Worm (Caenorhabditis elegans) whole organism, young adult: ENCODE results near the gene ubc-19.

Source experiments
- C06A6.2 ChIP-seq: fragments of 200-800 bp; sonication (Bioruptor generic); conservative IDR thresholded peaks from 2 replicates; pipeline ENCODE4 v1.3.6; 2022; ENCODE audit warnings: missing genetic modification characterization, missing compliant biosample characterization
- F39B2.1 ChIP-seq: fragments of 200-800 bp; sonication (Bioruptor generic); IDR thresholded peaks from 2 replicates; pipeline ENCODE4 v1.3.6; 2022; ENCODE audit warnings: missing genetic modification reagents, missing genetic modification characterization, missing compliant biosample characterization
- T07F8.4 ChIP-seq: sonication (generic microtip); optimal IDR thresholded peaks from 2 replicates; lab custom pipeline; 2016; ENCODE audit warnings: mild to moderate bottlenecking, missing genetic modification characterization, moderate library complexity, missing compliant biosample characterization
- ZK185.1 ChIP-seq: sonication (generic microtip); optimal IDR thresholded peaks from 2 replicates; lab custom pipeline; 2016; ENCODE audit warnings: mild to moderate bottlenecking, missing genetic modification characterization, missing compliant biosample characterization; ENCODE audit not compliant: poor library complexity, severe bottlenecking
- ama-1 ChIP-seq, 3 experiments: fragments of 150-350 bp in 1 of 3; sonication (generic microtip) in 2 of 3; optimal IDR thresholded peaks; 2 replicates each; lab custom pipeline; 2014 to 2018; ENCODE audit warnings: missing biosample characterization in 2 of 3, missing genetic modification characterization in 2 of 3, missing genetic modification reagents in 2 of 3
- cebp-2 ChIP-seq: fragments of 200-800 bp; sonication (Bioruptor generic); IDR thresholded peaks from 2 replicates; pipeline ENCODE4 v1.3.6; 2022; ENCODE audit warnings: missing genetic modification characterization, missing compliant biosample characterization
- dpl-1 ChIP-seq: fragments of 150-350 bp; optimal IDR thresholded peaks from 2 replicates; lab custom pipeline; 2014; ENCODE audit warnings: missing biosample characterization, missing genetic modification reagents, missing genetic modification characterization
- egl-18 ChIP-seq: fragments of 200-800 bp; sonication (Bioruptor generic); IDR thresholded peaks from 2 replicates; pipeline ENCODE4 v1.3.6; 2022; ENCODE audit warnings: missing genetic modification reagents, missing genetic modification characterization, missing compliant biosample characterization
- madf-8 ChIP-seq: fragments of 200-800 bp; sonication (Bioruptor generic); conservative IDR thresholded peaks from 2 replicates; pipeline ENCODE4 v1.3.6; 2022; ENCODE audit warnings: missing genetic modification reagents, missing genetic modification characterization, missing compliant biosample characterization
- nfyb-1 ChIP-seq: fragments of 200-800 bp; sonication (Bioruptor generic); IDR thresholded peaks from 2 replicates; pipeline ENCODE4 v1.3.6; 2022; ENCODE audit warnings: missing genetic modification reagents, missing genetic modification characterization, missing compliant biosample characterization
- nhr-120 ChIP-seq: fragments of 200-800 bp; sonication (Bioruptor generic); IDR thresholded peaks from 2 replicates; pipeline ENCODE4 v1.3.6; 2022; ENCODE audit warnings: missing genetic modification characterization, missing compliant biosample characterization

DNA sequence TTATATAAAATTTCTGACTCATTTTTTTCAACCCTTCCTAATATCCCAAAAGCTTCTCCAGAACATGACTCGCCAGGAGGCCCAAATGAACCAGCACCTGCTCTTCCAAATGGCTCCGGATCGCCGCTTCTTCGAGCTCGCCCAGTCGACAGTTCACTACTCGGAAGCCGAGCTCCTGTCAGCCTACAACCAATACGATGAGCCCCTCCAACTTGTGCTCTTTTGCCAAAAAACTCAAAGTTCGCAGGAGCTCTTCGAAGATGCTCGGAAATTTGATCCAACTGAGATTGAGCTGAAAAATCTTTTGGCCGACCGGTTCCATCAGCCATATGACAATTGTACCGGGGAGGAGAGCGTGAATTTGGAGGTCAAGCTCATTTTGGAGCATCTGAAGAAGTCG is 5.9 kb upstream of the ubc-19 start:
- no peak for TF ChIP-seq madf-8 (GFP tag; lab: Robert Waterston, UW)
- no peak for TF ChIP-seq dpl-1 (GFP tag; lab: Kevin White, UChicago)
- TF ChIP-seq ZK185.1 (tag; lab: Kevin White, UChicago), result no peak
- no peak for TF ChIP-seq nhr-120 (GFP tag; lab: Robert Waterston, UW)
- no peak for TF ChIP-seq ama-1 (optimal IDR thresholded peaks at IDR 0.05; lab: Kevin White, UChicago)
- no peak for TF ChIP-seq ama-1 (GFP tag; optimal IDR thresholded peaks at IDR 0.05; lab: Kevin White, UChicago)
- no peak for TF ChIP-seq nfyb-1
- no peak for TF ChIP-seq F39B2.1 (GFP tag; lab: Robert Waterston, UW)
- no peak for TF ChIP-seq T07F8.4 (tag; lab: Kevin White, UChicago)
- TF ChIP-seq cebp-2 (GFP tag; lab: Robert Waterston, UW), result no peak
- no peak for TF ChIP-seq C06A6.2
- no peak for TF ChIP-seq egl-18 (GFP tag; lab: Robert Waterston, UW)
